Fruit fly (Drosophila melanogaster) whole organism, pupa: Measurements from ENCODE around the gene strat.
A peak's percentile ranks its signal among the peaks of the same experiment; 100 is the strongest.

Experiments
- CG10348 ChIP-seq: fragments of 200-800 bp; sonication (Bioruptor generic); IDR thresholded peaks from 2 replicates; pipeline ENCODE4 v1.3.6; 2022; ENCODE audit warnings: missing biosample characterization, missing genetic modification characterization
- CG12605 ChIP-seq: fragments of 200-800 bp; sonication (Bioruptor generic); IDR thresholded peaks from 2 replicates; pipeline ENCODE4 v1.3.6; 2022; ENCODE audit warnings: missing biosample characterization, missing genetic modification characterization
- CG13204 ChIP-seq: fragments of 200-800 bp; sonication (Bioruptor generic); optimal IDR thresholded peaks from 2 replicates; lab custom pipeline; 2018; ENCODE audit warnings: missing biosample characterization, mild to moderate bottlenecking, missing genetic modification characterization, moderate library complexity
- CG14655 ChIP-seq: fragments of 200-800 bp; sonication (Bioruptor generic); optimal IDR thresholded peaks from 3 replicates; lab custom pipeline; 2017; ENCODE audit warnings: mild to moderate bottlenecking, missing biosample characterization, missing genetic modification reagents, missing genetic modification characterization
- CG15710 ChIP-seq: fragments of 200-800 bp; sonication (Bioruptor generic); optimal IDR thresholded peaks from 2 replicates; lab custom pipeline; 2018; ENCODE audit warnings: missing biosample characterization, mild to moderate bottlenecking, missing genetic modification characterization, moderate library complexity
- CG17806 ChIP-seq: fragments of 200-800 bp; sonication (Bioruptor generic); optimal IDR thresholded peaks from 2 replicates; lab custom pipeline; 2018; ENCODE audit warnings: missing biosample characterization, mild to moderate bottlenecking, missing genetic modification characterization, moderate library complexity
- CG32121 ChIP-seq: fragments of 200-800 bp; sonication (Bioruptor generic); IDR thresholded peaks from 2 replicates; pipeline ENCODE4 v1.3.6; 2022; ENCODE audit warnings: missing biosample characterization, missing genetic modification characterization
- CG34367 ChIP-seq: fragments of 200-800 bp; sonication (Bioruptor generic); optimal IDR thresholded peaks from 2 replicates; lab custom pipeline; 2018; ENCODE audit warnings: missing biosample characterization, mild to moderate bottlenecking, missing genetic modification characterization
- CG4496 ChIP-seq: fragments of 200-800 bp; sonication (Bioruptor generic); IDR thresholded peaks from 3 replicates; pipeline ENCODE4 v1.3.6; 2022; ENCODE audit warnings: missing biosample characterization, missing genetic modification characterization
- CG8159 ChIP-seq: fragments of 200-800 bp; sonication (Bioruptor generic); optimal IDR thresholded peaks from 3 replicates; lab custom pipeline; 2018; ENCODE audit warnings: missing biosample characterization, mild to moderate bottlenecking, missing genetic modification characterization, moderate library complexity
- CG8301 ChIP-seq: fragments of 200-800 bp; sonication (Bioruptor generic); optimal IDR thresholded peaks from 2 replicates; lab custom pipeline; 2018; ENCODE audit warnings: missing biosample characterization, mild to moderate bottlenecking, missing genetic modification characterization
- CG9948 ChIP-seq: fragments of 200-800 bp; sonication (Bioruptor generic); optimal IDR thresholded peaks from 2 replicates; lab custom pipeline; 2018; ENCODE audit warnings: missing biosample characterization, mild to moderate bottlenecking, missing genetic modification characterization, moderate library complexity
- D1 ChIP-seq: fragments of 200-800 bp; sonication (Bioruptor generic); optimal IDR thresholded peaks from 2 replicates; lab custom pipeline; 2018; ENCODE audit warnings: missing biosample characterization, mild to moderate bottlenecking, missing genetic modification characterization, moderate library complexity
- EcR ChIP-seq: fragments of 200-800 bp; sonication (Bioruptor generic); optimal IDR thresholded peaks from 3 replicates; lab custom pipeline; 2019; ENCODE audit warnings: missing biosample characterization, missing genetic modification characterization, mild to moderate bottlenecking, moderate library complexity, missing genetic modification reagents
- Ets98B ChIP-seq: fragments of 200-800 bp; sonication (Bioruptor generic); IDR thresholded peaks from 2 replicates; pipeline ENCODE4 v1.3.6; 2022; ENCODE audit warnings: missing biosample characterization, missing genetic modification characterization
- Pif1A ChIP-seq: fragments of 200-800 bp; sonication (Bioruptor generic); optimal IDR thresholded peaks from 3 replicates; lab custom pipeline; 2016; ENCODE audit warnings: missing biosample characterization, missing genetic modification characterization
- Pif1B ChIP-seq: fragments of 200-800 bp; sonication (Bioruptor generic); optimal IDR thresholded peaks from 3 replicates; lab custom pipeline; 2016; ENCODE audit warnings: missing biosample characterization, missing genetic modification characterization
- Snoo ChIP-seq: fragments of 200-800 bp; sonication (Bioruptor generic); optimal IDR thresholded peaks from 3 replicates; lab custom pipeline; 2017; ENCODE audit warnings: missing biosample characterization, mild to moderate bottlenecking, missing genetic modification characterization, inconsistent platforms
- fd96Ca ChIP-seq: fragments of 200-800 bp; sonication (Bioruptor generic); IDR thresholded peaks from 3 replicates; pipeline ENCODE4 v1.3.6; 2022; ENCODE audit warnings: missing biosample characterization, missing genetic modification characterization
- gl ChIP-seq: fragments of 200-800 bp; sonication (Bioruptor generic); optimal IDR thresholded peaks from 2 replicates; lab custom pipeline; 2018; ENCODE audit warnings: missing biosample characterization, mild to moderate bottlenecking, missing genetic modification characterization
- rn ChIP-seq: fragments of 200-800 bp; sonication (Bioruptor generic); IDR thresholded peaks from 2 replicates; pipeline ENCODE4 v1.3.6; 2022; ENCODE audit warnings: missing biosample characterization, missing genetic modification characterization

Gene strat

dm6 chr2L:8327783-8328327, 7.7 kb downstream of the strat start:
- TF ChIP-seq CG17806 (tag; lab: Kevin White, UChicago) (no peak), rn (GFP tag; lab: Robert Waterston, UW) (no peak), CG9948 (tag; lab: Kevin White, UChicago) (no peak), Pif1B (no peak), EcR (no peak), D1 (tag; lab: Kevin White, UChicago) (no peak), Ets98B (no peak), CG12605 (GFP tag; lab: Robert Waterston, UW) (no peak), fd96Ca (GFP tag; lab: Robert Waterston, UW) (no peak), CG4496 (GFP tag; lab: Robert Waterston, UW) (no peak)
- TF ChIP-seq, all 21 proteins: peak for 0

- TF ChIP-seq CG9948 (tag; lab: Kevin White, UChicago) (no peak), CG13204 (no peak), EcR (no peak), rn (GFP tag; lab: Robert Waterston, UW) (no peak), CG15710 (tag; lab: Kevin White, UChicago) (no peak), CG8301 (no peak), CG14655 (GFP tag; lab: Kevin White, UChicago) (no peak), Snoo (tag; lab: Kevin White, UChicago) (no peak), CG4496 (GFP tag; lab: Robert Waterston, UW) (no peak), CG17806 (tag; lab: Kevin White, UChicago) (no peak), D1 (tag; lab: Kevin White, UChicago) (no peak), CG32121 (GFP tag; lab: Robert Waterston, UW) (no peak), Ets98B (no peak), CG34367 (tag; lab: Kevin White, UChicago) (no peak), gl (tag; lab: Kevin White, UChicago) (no peak), CG8159 (tag; lab: Kevin White, UChicago) (no peak), Pif1A (GFP tag; lab: Kevin White, UChicago) (no peak), CG12605 (GFP tag; lab: Robert Waterston, UW) (no peak)
- TF ChIP-seq, all 21 proteins: peak for 0
Observed at dm6 chr2L:8328526-8329097, 8.5 kb downstream of the strat start.

dm6 chr2L:8333185-8333584, 13.1 kb downstream of the strat start:
- TF ChIP-seq fd96Ca (GFP tag; lab: Robert Waterston, UW), result no peak
- TF ChIP-seq CG9948 (tag; lab: Kevin White, UChicago), result no peak
- no peak for TF ChIP-seq CG32121 (GFP tag; lab: Robert Waterston, UW)
- TF ChIP-seq CG8159 (tag; lab: Kevin White, UChicago), result no peak
- no peak for TF ChIP-seq CG8301
- TF ChIP-seq CG17806 (tag; lab: Kevin White, UChicago), result no peak

dm6 chr2L:8333624-8334023, 13.5 kb downstream of the strat start:
- TF ChIP-seq rn (GFP tag; lab: Robert Waterston, UW) (no peak), CG32121 (GFP tag; lab: Robert Waterston, UW) (no peak), CG8159 (tag; lab: Kevin White, UChicago) (no peak), Pif1B (no peak), Pif1A (GFP tag; lab: Kevin White, UChicago) (no peak), CG12605 (GFP tag; lab: Robert Waterston, UW) (no peak), Ets98B (no peak), D1 (tag; lab: Kevin White, UChicago) (no peak), CG4496 (GFP tag; lab: Robert Waterston, UW) (no peak), EcR (no peak), fd96Ca (GFP tag; lab: Robert Waterston, UW) (no peak), CG8301 (no peak), gl (tag; lab: Kevin White, UChicago) (no peak), CG15710 (tag; lab: Kevin White, UChicago) (no peak), CG10348 (GFP tag; lab: Robert Waterston, UW) (no peak), CG17806 (tag; lab: Kevin White, UChicago) (no peak)

- TF ChIP-seq CG4496 (GFP tag; lab: Robert Waterston, UW) (peak; percentile 81), Pif1A (GFP tag; lab: Kevin White, UChicago) (peak; percentile 11), CG14655 (GFP tag; lab: Kevin White, UChicago) (peak; percentile 6), CG13204 (no peak), fd96Ca (GFP tag; lab: Robert Waterston, UW) (no peak), CG17806 (tag; lab: Kevin White, UChicago) (no peak), D1 (tag; lab: Kevin White, UChicago) (no peak), CG8159 (tag; lab: Kevin White, UChicago) (no peak), CG10348 (GFP tag; lab: Robert Waterston, UW) (no peak), gl (tag; lab: Kevin White, UChicago) (no peak), CG8301 (no peak), CG15710 (tag; lab: Kevin White, UChicago) (no peak), rn (GFP tag; lab: Robert Waterston, UW) (no peak), Ets98B (0 out of 2 replicates have a peak, but pooled peaks have one; percentile 9), EcR (no peak), Pif1B (no peak), CG12605 (GFP tag; lab: Robert Waterston, UW) (no peak), CG9948 (tag; lab: Kevin White, UChicago) (no peak), CG32121 (GFP tag; lab: Robert Waterston, UW) (no peak), Snoo (tag; lab: Kevin White, UChicago) (no peak), CG34367 (tag; lab: Kevin White, UChicago) (peak; percentile 4)
Observed at dm6 chr2L:8334705-8335104, 14.6 kb downstream of the strat start.
